Worm (Caenorhabditis elegans) whole organism, L3 larva: Measurements from ENCODE around the gene str-28.

Experiments used
- R02D3.7 ChIP-seq: fragments of 150-350 bp; optimal IDR thresholded peaks from 2 replicates; lab custom pipeline; 2014; ENCODE audit warnings: missing biosample characterization, missing genetic modification characterization
- ZK546.5 ChIP-seq: sonication (generic microtip); optimal IDR thresholded peaks from 2 replicates; lab custom pipeline; 2017; ENCODE audit warnings: missing biosample characterization, missing genetic modification characterization
- aly-2 ChIP-seq: fragments of 150-350 bp; optimal IDR thresholded peaks from 2 replicates; lab custom pipeline; 2014; ENCODE audit warnings: missing biosample characterization, missing genetic modification characterization
- ama-1 ChIP-seq: fragments of 150-350 bp; optimal IDR thresholded peaks from 2 replicates; lab custom pipeline; 2018
- ceh-16 ChIP-seq: sonication (generic microtip); optimal IDR thresholded peaks from 2 replicates; lab custom pipeline; 2017; ENCODE audit warnings: missing biosample characterization, missing genetic modification characterization
- ceh-82 ChIP-seq: fragments of 150-350 bp; optimal IDR thresholded peaks from 2 replicates; lab custom pipeline; 2014; ENCODE audit warnings: missing biosample characterization, missing genetic modification characterization
- daf-12 ChIP-seq: fragments of 150-350 bp; optimal IDR thresholded peaks from 2 replicates; lab custom pipeline; 2014; ENCODE audit warnings: missing biosample characterization, missing genetic modification reagents, missing genetic modification characterization
- egl-27 ChIP-seq: sonication (generic microtip); optimal IDR thresholded peaks from 4 replicates; lab custom pipeline; 2017; ENCODE audit warnings: missing biosample characterization, missing genetic modification reagents, missing genetic modification characterization
- elt-1 ChIP-seq: fragments of 150-350 bp; optimal IDR thresholded peaks from 2 replicates; lab custom pipeline; 2014; ENCODE audit warnings: missing biosample characterization, missing genetic modification characterization
- elt-2 ChIP-seq: sonication (generic microtip); optimal IDR thresholded peaks from 2 replicates; lab custom pipeline; 2016; ENCODE audit warnings: missing genetic modification reagents, mild to moderate bottlenecking, missing genetic modification characterization, missing compliant biosample characterization
- fkh-2 ChIP-seq: fragments of 150-350 bp; optimal IDR thresholded peaks from 2 replicates; lab custom pipeline; 2014; ENCODE audit warnings: missing biosample characterization, missing genetic modification reagents, missing genetic modification characterization
- fos-1 ChIP-seq: fragments of 150-350 bp; optimal IDR thresholded peaks from 2 replicates; lab custom pipeline; 2014; ENCODE audit warnings: missing biosample characterization, missing genetic modification characterization
- hmg-11 ChIP-seq: sonication (generic microtip); optimal IDR thresholded peaks from 2 replicates; lab custom pipeline; 2016; ENCODE audit warnings: missing genetic modification characterization, missing compliant biosample characterization
- lin-15B ChIP-seq: fragments of 150-350 bp; optimal IDR thresholded peaks from 2 replicates; lab custom pipeline; 2014; ENCODE audit warnings: missing biosample characterization, missing genetic modification characterization
- lin-39 ChIP-seq: fragments of 150-350 bp; optimal IDR thresholded peaks from 2 replicates; lab custom pipeline; 2018; ENCODE audit warnings: missing biosample characterization, missing genetic modification reagents, missing genetic modification characterization
- mml-1 ChIP-seq: fragments of 150-350 bp; sonication (generic microtip); optimal IDR thresholded peaks from 3 replicates; lab custom pipeline; 2014; ENCODE audit warnings: missing biosample characterization, missing genetic modification characterization
- nfya-1 ChIP-seq: sonication (generic microtip); optimal IDR thresholded peaks from 2 replicates; lab custom pipeline; 2017; ENCODE audit warnings: missing genetic modification characterization, mild to moderate bottlenecking, missing compliant biosample characterization, antibody characterized with exemption, moderate library complexity; ENCODE audit not compliant: insufficient read depth
- nhr-12 ChIP-seq: fragments of 150-350 bp; optimal IDR thresholded peaks from 2 replicates; lab custom pipeline; 2014; ENCODE audit warnings: missing biosample characterization, missing genetic modification characterization
- nhr-25 ChIP-seq: sonication (generic microtip); optimal IDR thresholded peaks from 2 replicates; lab custom pipeline; 2017; ENCODE audit warnings: missing biosample characterization, missing genetic modification characterization
- nhr-76 ChIP-seq: fragments of 150-350 bp; sonication (generic microtip); optimal IDR thresholded peaks from 5 replicates; lab custom pipeline; 2014; ENCODE audit warnings: missing biosample characterization, missing genetic modification characterization
- nhr-77 ChIP-seq: fragments of 150-350 bp; optimal IDR thresholded peaks from 2 replicates; lab custom pipeline; 2014; ENCODE audit warnings: missing biosample characterization, missing genetic modification characterization
- sea-2 ChIP-seq: fragments of 150-350 bp; sonication (generic microtip); optimal IDR thresholded peaks from 4 replicates; lab custom pipeline; 2014; ENCODE audit warnings: missing biosample characterization, missing genetic modification reagents, missing genetic modification characterization
- skn-1 ChIP-seq: fragments of 150-350 bp; optimal IDR thresholded peaks from 2 replicates; lab custom pipeline; 2014; ENCODE audit warnings: missing biosample characterization, missing genetic modification characterization
- snpc-4 ChIP-seq: fragments of 150-350 bp; optimal IDR thresholded peaks from 2 replicates; lab custom pipeline; 2014; ENCODE audit warnings: missing biosample characterization, missing genetic modification characterization
- tbx-2 ChIP-seq: sonication (generic microtip); optimal IDR thresholded peaks from 2 replicates; lab custom pipeline; 2016; ENCODE audit warnings: mild to moderate bottlenecking, missing genetic modification characterization, missing compliant biosample characterization
- unc-39 ChIP-seq: sonication (generic microtip); optimal IDR thresholded peaks from 4 replicates; lab custom pipeline; 2017; ENCODE audit warnings: missing biosample characterization, missing genetic modification characterization
- unc-62 ChIP-seq: fragments of 150-350 bp; sonication (generic microtip); optimal IDR thresholded peaks from 4 replicates; lab custom pipeline; 2014; ENCODE audit warnings: missing biosample characterization, missing genetic modification reagents, missing genetic modification characterization
- zag-1 ChIP-seq: fragments of 150-350 bp; optimal IDR thresholded peaks from 2 replicates; lab custom pipeline; 2014; ENCODE audit warnings: missing biosample characterization, missing genetic modification characterization
- ztf-11 ChIP-seq: fragments of 150-350 bp; optimal IDR thresholded peaks from 2 replicates; lab custom pipeline; 2014; ENCODE audit warnings: missing biosample characterization, missing genetic modification characterization
- ztf-4 ChIP-seq: fragments of 150-350 bp; optimal IDR thresholded peaks from 2 replicates; lab custom pipeline; 2014; ENCODE audit warnings: missing biosample characterization, missing genetic modification characterization

str-28 gene

ce11 chrV:7431016-7431415 is 41.7 kb downstream of the str-28 start, which contains the start of gene srw-71:
Gene srw-71 (minus strand): TSS chrV:7431116.
- TF ChIP-seq ceh-16 (tag; lab: Kevin White, UChicago), result no peak
- no peak for TF ChIP-seq unc-39 (tag; lab: Kevin White, UChicago)
- TF ChIP-seq fos-1 (tag; lab: Kevin White, UChicago), result no peak
- TF ChIP-seq elt-2, result no peak
- no peak for TF ChIP-seq tbx-2 (tag; lab: Kevin White, UChicago)
- TF ChIP-seq mml-1 (tag; lab: Kevin White, UChicago), result no peak
- no peak for TF ChIP-seq ama-1 (lab: Kevin White, UChicago)
- TF ChIP-seq hmg-11, result no peak
- no peak for TF ChIP-seq zag-1
- no peak for TF ChIP-seq skn-1
- no peak for TF ChIP-seq daf-12 (tag; lab: Kevin White, UChicago)
- no peak for TF ChIP-seq nhr-77 (tag; lab: Kevin White, UChicago)
- TF ChIP-seq aly-2 (tag; lab: Kevin White, UChicago), result no peak
- TF ChIP-seq, all 47 proteins: peak for 0

- TF ChIP-seq elt-1 (tag; lab: Kevin White, UChicago) (no peak), lin-39 (tag; lab: Kevin White, UChicago) (no peak), nhr-76 (tag; lab: Kevin White, UChicago) (no peak), ztf-11 (tag; lab: Kevin White, UChicago) (no peak), lin-15B (tag; lab: Kevin White, UChicago) (no peak), aly-2 (tag; lab: Kevin White, UChicago) (no peak), fos-1 (tag; lab: Kevin White, UChicago) (no peak), R02D3.7 (tag; lab: Kevin White, UChicago) (no peak), snpc-4 (no peak)
Measured at ce11 chrV:7428880-7429279, 43.8 kb downstream of the str-28 start, which contains the start of gene srw-69. Gene srw-69 (minus strand): TSS chrV:7428980.

ce11 chrV:7426594-7426993 is 46.1 kb downstream of the str-28 start, which contains the start of gene srw-68:
Gene srw-68 (minus strand): TSS chrV:7426694.
- TF ChIP-seq ZK546.5 (tag; lab: Kevin White, UChicago) (no peak), nhr-12 (tag; lab: Kevin White, UChicago) (no peak), sea-2 (GFP tag; lab: Kevin White, UChicago) (no peak), elt-1 (tag; lab: Kevin White, UChicago) (no peak), unc-62 (no peak), tbx-2 (tag; lab: Kevin White, UChicago) (no peak), fkh-2 (no peak), snpc-4 (no peak), ceh-82 (no peak), ztf-4 (tag; lab: Kevin White, UChicago) (no peak), R02D3.7 (tag; lab: Kevin White, UChicago) (no peak), nfya-1 (tag; lab: Kevin White, UChicago) (no peak), lin-39 (tag; lab: Kevin White, UChicago) (no peak), lin-15B (tag; lab: Kevin White, UChicago) (no peak), egl-27 (tag; lab: Kevin White, UChicago) (no peak), skn-1 (no peak), daf-12 (tag; lab: Kevin White, UChicago) (no peak), zag-1 (no peak), unc-39 (tag; lab: Kevin White, UChicago) (no peak)
- TF ChIP-seq, all 47 proteins: peak for 0

- TF ChIP-seq sea-2 (GFP tag; lab: Kevin White, UChicago) (no peak), mml-1 (tag; lab: Kevin White, UChicago) (no peak), nhr-25 (tag; lab: Kevin White, UChicago) (no peak)
- TF ChIP-seq, all 47 proteins: peak for 0
Measured at ce11 chrV:7424336-7424735, 48.4 kb downstream of the str-28 start, which contains the start of gene F18E3.10. Gene F18E3.10 (minus strand): TSS chrV:7424436.
